Worm (Caenorhabditis elegans) whole organism, L1 larva: ENCODE data around the gene ari-2.

ENCODE experiments used
- C34B4.2 ChIP-seq: sonication (generic microtip); optimal IDR thresholded peaks from 2 replicates; lab custom pipeline; 2017; ENCODE audit warnings: mild to moderate bottlenecking, missing genetic modification characterization, missing compliant biosample characterization
- aha-1 ChIP-seq: fragments of 150-350 bp; optimal IDR thresholded peaks from 2 replicates; lab custom pipeline; 2014; ENCODE audit warnings: missing biosample characterization, missing genetic modification characterization
- alr-1 ChIP-seq: fragments of 200-800 bp; sonication (Bioruptor generic); optimal IDR thresholded peaks from 2 replicates; lab custom pipeline; 2018; ENCODE audit warnings: borderline replicate concordance, mild to moderate bottlenecking, missing genetic modification characterization, missing compliant biosample characterization
- aly-2 ChIP-seq: fragments of 150-350 bp; optimal IDR thresholded peaks from 2 replicates; lab custom pipeline; 2014; ENCODE audit warnings: missing biosample characterization, missing genetic modification characterization
- ama-1 ChIP-seq: fragments of 150-350 bp; optimal IDR thresholded peaks from 2 replicates; lab custom pipeline; 2014
- blmp-1 ChIP-seq: fragments of 150-350 bp; optimal IDR thresholded peaks from 2 replicates; lab custom pipeline; 2014; ENCODE audit warnings: missing biosample characterization, missing genetic modification characterization
- ceh-8 ChIP-seq: fragments of 200-800 bp; sonication (Bioruptor generic); optimal IDR thresholded peaks from 2 replicates; lab custom pipeline; 2018; ENCODE audit warnings: mild to moderate bottlenecking, missing genetic modification characterization, moderate library complexity, missing compliant biosample characterization
- ceh-82 ChIP-seq, 3 experiments: fragments of 150-350 bp in 1 of 3; sonication (generic microtip) in 2 of 3; optimal IDR thresholded peaks; 2 replicates each; lab custom pipeline; 2014 to 2017; ENCODE audit warnings: missing biosample characterization in 3 of 3, missing genetic modification characterization in 3 of 3
- dpl-1 ChIP-seq, 3 experiments: fragments of 150-350 bp in 2 of 3; sonication (generic microtip) in 1 of 3; optimal IDR thresholded peaks; 2 replicates each; lab custom pipeline; 2014 to 2017; ENCODE audit warnings: missing biosample characterization in 3 of 3, missing genetic modification characterization in 3 of 3, missing genetic modification reagents in 3 of 3
- efl-1 ChIP-seq, 4 experiments: fragments of 150-350 bp; optimal IDR thresholded peaks in 3 of 4; peaks in 1 of 4; 1 replicate in 1 of 4; 2 replicates in 3 of 4; lab custom pipeline; 2014; ENCODE audit warnings: missing biosample characterization in 2 of 4, missing genetic modification characterization in 2 of 4, missing genetic modification reagents in 2 of 4
- efl-3 ChIP-seq: fragments of 200-800 bp; sonication (Bioruptor generic); optimal IDR thresholded peaks from 2 replicates; lab custom pipeline; 2018; ENCODE audit warnings: mild to moderate bottlenecking, missing genetic modification characterization, missing compliant biosample characterization
- egl-13 ChIP-seq: sonication (generic microtip); optimal IDR thresholded peaks from 2 replicates; lab custom pipeline; 2016; ENCODE audit warnings: missing genotype, missing genetic modification reagents, missing genetic modification characterization, missing compliant biosample characterization
- egl-27 ChIP-seq, 2 experiments: fragments of 150-350 bp in 1 of 2; sonication (generic microtip); optimal IDR thresholded peaks; 3 replicates each; lab custom pipeline; 2017 to 2018; ENCODE audit warnings: missing biosample characterization in 2 of 2, missing genetic modification characterization in 2 of 2, missing genetic modification reagents in 2 of 2
- elt-2 ChIP-seq: sonication (generic microtip); optimal IDR thresholded peaks from 2 replicates; lab custom pipeline; 2016; ENCODE audit warnings: missing genetic modification characterization, mild to moderate bottlenecking, inconsistent platforms, missing compliant biosample characterization, missing genetic modification reagents
- elt-3 ChIP-seq, 6 experiments: fragments of 150-350 bp in 1 of 6; sonication (generic microtip); optimal IDR thresholded peaks; 2 replicates each; lab custom pipeline; 2017 to 2018; ENCODE audit warnings: missing biosample characterization in 6 of 6, missing genetic modification characterization in 6 of 6, inconsistent platforms in 1 of 6
- fkh-10 ChIP-seq: sonication (generic microtip); optimal IDR thresholded peaks from 2 replicates; lab custom pipeline; 2017; ENCODE audit warnings: missing biosample characterization, missing genetic modification reagents, missing genetic modification characterization
- fos-1 ChIP-seq: fragments of 150-350 bp; optimal IDR thresholded peaks from 2 replicates; lab custom pipeline; 2014; ENCODE audit warnings: missing biosample characterization, missing genetic modification characterization
- grh-1 ChIP-seq: fragments of 200-800 bp; sonication (Bioruptor generic); IDR thresholded peaks from 2 replicates; pipeline ENCODE4 v1.3.6; 2022; ENCODE audit warnings: missing genetic modification reagents, missing genetic modification characterization, missing compliant biosample characterization
- hlh-17 ChIP-seq: fragments of 200-800 bp; sonication (Bioruptor generic); optimal IDR thresholded peaks from 2 replicates; lab custom pipeline; 2018; ENCODE audit warnings: missing genetic modification characterization, mild to moderate bottlenecking, missing compliant biosample characterization, moderate library complexity, borderline replicate concordance
- irx-1 ChIP-seq: sonication (generic microtip); optimal IDR thresholded peaks from 2 replicates; lab custom pipeline; 2016; ENCODE audit warnings: missing genetic modification characterization, missing compliant biosample characterization
- isw-1 ChIP-seq: fragments of 200-800 bp; sonication (Bioruptor generic); IDR thresholded peaks from 2 replicates; pipeline ENCODE4 v1.3.6; 2022; ENCODE audit warnings: missing genetic modification characterization, missing compliant biosample characterization
- lin-13 ChIP-seq: fragments of 150-350 bp; optimal IDR thresholded peaks from 2 replicates; lab custom pipeline; 2014; ENCODE audit warnings: missing biosample characterization, missing genetic modification reagents, missing genetic modification characterization
- lin-14 ChIP-seq: fragments of 200-800 bp; sonication (Bioruptor generic); optimal IDR thresholded peaks from 2 replicates; lab custom pipeline; 2018; ENCODE audit warnings: mild to moderate bottlenecking, missing genetic modification characterization, moderate library complexity, missing compliant biosample characterization
- lin-35 ChIP-seq, 2 experiments: fragments of 150-350 bp; optimal IDR thresholded peaks; 2 replicates each; lab custom pipeline; 2014; ENCODE audit warnings: missing biosample characterization in 2 of 2, missing genetic modification characterization in 2 of 2, missing genetic modification reagents in 2 of 2
- lsy-2 ChIP-seq, 2 experiments: fragments of 150-350 bp; optimal IDR thresholded peaks; 2 replicates each; lab custom pipeline; 2014; ENCODE audit warnings: missing biosample characterization in 2 of 2, missing genetic modification characterization in 2 of 2
- mdl-1 ChIP-seq, 2 experiments: fragments of 150-350 bp; optimal IDR thresholded peaks; 2 replicates each; lab custom pipeline; 2014 to 2017; ENCODE audit warnings: missing biosample characterization in 2 of 2, missing genetic modification characterization in 2 of 2, inconsistent platforms in 1 of 2
- mef-2 ChIP-seq: fragments of 150-350 bp; optimal IDR thresholded peaks from 2 replicates; lab custom pipeline; 2014; ENCODE audit warnings: missing biosample characterization, missing genetic modification characterization
- mep-1 ChIP-seq: fragments of 150-350 bp; optimal IDR thresholded peaks from 2 replicates; lab custom pipeline; 2014; ENCODE audit warnings: missing biosample characterization, missing genetic modification characterization
- nhr-11 ChIP-seq: fragments of 150-350 bp; optimal IDR thresholded peaks from 2 replicates; lab custom pipeline; 2014; ENCODE audit warnings: missing biosample characterization, missing genetic modification characterization
- nhr-19 ChIP-seq: fragments of 200-800 bp; sonication (Bioruptor generic); conservative IDR thresholded peaks from 2 replicates; pipeline ENCODE4 v1.3.6; 2022; ENCODE audit warnings: missing genetic modification characterization, missing compliant biosample characterization
- nhr-20 ChIP-seq: sonication (generic microtip); optimal IDR thresholded peaks from 2 replicates; lab custom pipeline; 2016; ENCODE audit warnings: mild to moderate bottlenecking, missing genetic modification characterization, missing compliant biosample characterization
- nhr-237 ChIP-seq: fragments of 150-350 bp; optimal IDR thresholded peaks from 2 replicates; lab custom pipeline; 2014; ENCODE audit warnings: missing biosample characterization, missing genetic modification characterization
- nhr-71 ChIP-seq: sonication (generic microtip); optimal IDR thresholded peaks from 2 replicates; lab custom pipeline; 2016; ENCODE audit warnings: mild to moderate bottlenecking, missing genetic modification characterization, moderate library complexity, missing compliant biosample characterization
- nhr-76 ChIP-seq: sonication (generic microtip); optimal IDR thresholded peaks from 2 replicates; lab custom pipeline; 2017; ENCODE audit warnings: missing biosample characterization, missing genetic modification characterization
- nhr-77 ChIP-seq: fragments of 150-350 bp; optimal IDR thresholded peaks from 2 replicates; lab custom pipeline; 2014; ENCODE audit warnings: missing biosample characterization, missing genetic modification characterization
- nhr-84 ChIP-seq: sonication (generic microtip); optimal IDR thresholded peaks from 2 replicates; lab custom pipeline; 2017; ENCODE audit warnings: missing biosample characterization, missing genetic modification characterization
- nhr-85 ChIP-seq: sonication (generic microtip); peaks from one replicate; lab custom pipeline; 2016; ENCODE audit warnings: missing genetic modification characterization, inconsistent platforms, missing compliant biosample characterization
- nhr-90 ChIP-seq: sonication (generic microtip); optimal IDR thresholded peaks from 2 replicates; lab custom pipeline; 2016; ENCODE audit warnings: mild to moderate bottlenecking, missing genetic modification characterization, missing compliant biosample characterization; ENCODE audit not compliant: poor library complexity
- pag-3 ChIP-seq: sonication (generic microtip); optimal IDR thresholded peaks from 2 replicates; lab custom pipeline; 2017; ENCODE audit warnings: missing genetic modification characterization, mild to moderate bottlenecking, missing compliant biosample characterization, antibody characterized with exemption, borderline replicate concordance; ENCODE audit not compliant: insufficient read depth
- rnt-1 ChIP-seq: sonication (generic microtip); optimal IDR thresholded peaks from 2 replicates; lab custom pipeline; 2016; ENCODE audit warnings: mild to moderate bottlenecking, missing genetic modification characterization, moderate library complexity, missing compliant biosample characterization
- skn-1 ChIP-seq: fragments of 150-350 bp; optimal IDR thresholded peaks from 2 replicates; lab custom pipeline; 2014; ENCODE audit warnings: missing biosample characterization, missing genetic modification characterization
- snpc-4 ChIP-seq: fragments of 150-350 bp; optimal IDR thresholded peaks from 2 replicates; lab custom pipeline; 2014; ENCODE audit warnings: missing biosample characterization, missing genetic modification characterization
- snu-23 ChIP-seq: sonication (generic microtip); optimal IDR thresholded peaks from 2 replicates; lab custom pipeline; 2016; ENCODE audit warnings: missing genetic modification characterization, missing compliant biosample characterization
- sup-37 ChIP-seq: fragments of 200-800 bp; sonication (Bioruptor generic); optimal IDR thresholded peaks from 2 replicates; lab custom pipeline; 2018; ENCODE audit warnings: mild to moderate bottlenecking, missing genetic modification characterization, missing compliant biosample characterization
- tbx-2 ChIP-seq: sonication (generic microtip); optimal IDR thresholded peaks from 2 replicates; lab custom pipeline; 2016; ENCODE audit warnings: missing genetic modification characterization, missing compliant biosample characterization
- unc-130 ChIP-seq: fragments of 150-350 bp; optimal IDR thresholded peaks from 2 replicates; lab custom pipeline; 2017; ENCODE audit warnings: missing biosample characterization, missing genetic modification characterization, inconsistent platforms
- unc-30 ChIP-seq: sonication (generic microtip); optimal IDR thresholded peaks from 2 replicates; lab custom pipeline; 2017; ENCODE audit warnings: missing biosample characterization, missing genetic modification characterization
- unc-62 ChIP-seq: fragments of 150-350 bp; optimal IDR thresholded peaks from 2 replicates; lab custom pipeline; 2014; ENCODE audit warnings: missing biosample characterization, missing genetic modification reagents, missing genetic modification characterization
- xbp-1 ChIP-seq: sonication (generic microtip); optimal IDR thresholded peaks from 2 replicates; lab custom pipeline; 2016; ENCODE audit warnings: missing genetic modification characterization, missing compliant biosample characterization

ari-2 gene

DNA sequence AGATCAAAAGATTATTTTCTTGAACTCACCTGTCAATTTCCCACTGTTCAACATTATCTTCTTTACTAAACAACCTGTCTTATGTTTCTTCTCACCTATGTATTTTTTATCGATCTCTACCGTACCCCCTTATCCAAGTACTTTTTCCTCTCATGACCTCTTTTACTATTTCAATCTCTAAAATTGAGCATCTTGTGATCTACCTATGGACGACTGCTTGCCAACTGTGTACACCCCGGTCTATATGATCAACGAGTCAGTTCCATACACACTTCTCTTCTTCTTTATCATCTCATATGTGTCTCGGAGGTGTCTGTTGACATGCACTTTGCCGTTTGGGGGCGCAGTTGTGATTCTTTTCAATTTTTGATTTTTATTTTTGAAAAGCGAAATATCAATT, 39.2 kb downstream of the ari-2 start:
- TF ChIP-seq efl-3 (GFP tag; lab: Kevin White, UChicago) (no peak), ceh-82 (tag; optimal IDR thresholded peaks at IDR 0.05; lab: Kevin White, UChicago) (peak in 1 of 3 experiments; percentile 28), pag-3 (tag; lab: Kevin White, UChicago) (no peak), blmp-1 (tag; lab: Kevin White, UChicago) (peak; percentile 6), irx-1 (tag; lab: Kevin White, UChicago) (no peak), mdl-1 (tag; optimal IDR thresholded peaks at IDR 0.05; lab: Kevin White, UChicago) (peak in 1 of 2 experiments; percentile 64), efl-1 (optimal IDR thresholded peaks at IDR 0.05; lab: Kevin White, UChicago) (peak in 1 of 2 experiments; percentile 0), efl-1 (GFP tag; optimal IDR thresholded peaks at IDR 0.05 in 1 of 2; lab: Kevin White, UChicago) (peak in 1 of 2 experiments; percentile 92), snu-23 (GFP tag; lab: Kevin White, UChicago) (peak; percentile 35), nhr-20 (tag; lab: Kevin White, UChicago) (peak; percentile 61), tbx-2 (tag; lab: Kevin White, UChicago) (peak; percentile 26), egl-27 (tag; optimal IDR thresholded peaks at IDR 0.05; lab: Kevin White, UChicago) (no peak), rnt-1 (tag; lab: Kevin White, UChicago) (peak; percentile 11), elt-2 (tag; lab: Kevin White, UChicago) (peak; percentile 26), snpc-4 (no peak), nhr-11 (tag; lab: Kevin White, UChicago) (no peak), elt-3 (tag; optimal IDR thresholded peaks at IDR 0.05; lab: Kevin White, UChicago) (peak in 1 of 6 experiments; percentile 6), lsy-2 (tag; optimal IDR thresholded peaks at IDR 0.05; lab: Kevin White, UChicago) (peak; percentile 40 to 70), nhr-77 (tag; lab: Kevin White, UChicago) (peak; percentile 64), nhr-71 (tag; lab: Kevin White, UChicago) (peak; percentile 61), skn-1 (tag; lab: Kevin White, UChicago) (peak; percentile 56), lin-14 (peak; percentile 74), nhr-85 (tag; lab: Kevin White, UChicago) (peak; percentile 65), dpl-1 (GFP tag; optimal IDR thresholded peaks at IDR 0.05; lab: Kevin White, UChicago) (peak in 1 of 3 experiments; percentile 5), lin-35 (GFP tag; optimal IDR thresholded peaks at IDR 0.05; lab: Kevin White, UChicago) (peak in 1 of 2 experiments; percentile 79), mep-1 (peak; percentile 31), lin-13 (GFP tag; lab: Kevin White, UChicago) (peak; percentile 33)

DNA sequence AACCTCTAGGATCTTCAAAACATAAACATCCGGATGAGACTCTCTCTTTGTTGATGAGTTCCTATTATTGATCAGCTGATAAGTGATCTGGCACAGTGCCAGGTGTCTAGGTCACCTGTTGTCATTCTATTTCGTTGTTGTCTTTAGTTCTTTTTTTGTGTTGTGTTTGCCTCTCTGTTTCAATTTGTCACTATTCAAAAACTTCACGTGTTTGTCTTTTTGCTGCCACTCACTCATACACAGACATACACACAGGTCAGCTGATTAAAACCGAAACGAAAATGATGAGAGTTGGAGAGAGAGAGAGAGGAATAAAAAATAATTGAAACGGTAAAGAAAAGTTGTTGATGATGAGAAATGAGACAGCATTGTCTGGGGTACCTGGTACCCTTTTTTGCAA, 40.2 kb downstream of the ari-2 start:
- TF ChIP-seq hlh-17 (GFP tag; lab: Kevin White, UChicago) (no peak), irx-1 (tag; lab: Kevin White, UChicago) (peak; percentile 89), nhr-237 (tag; lab: Kevin White, UChicago) (no peak), aly-2 (tag; lab: Kevin White, UChicago) (no peak), xbp-1 (peak; percentile 27), isw-1 (no peak), unc-62 (no peak), egl-13 (tag; lab: Kevin White, UChicago) (no peak), skn-1 (tag; lab: Kevin White, UChicago) (peak; percentile 87), pag-3 (tag; lab: Kevin White, UChicago) (peak; percentile 66), unc-30 (no peak), mep-1 (peak; percentile 76), nhr-76 (no peak), mef-2 (no peak), nhr-84 (tag; lab: Kevin White, UChicago) (no peak), C34B4.2 (no peak), nhr-19 (GFP tag; lab: Robert Waterston, UW) (peak; percentile 84), sup-37 (GFP tag; lab: Kevin White, UChicago) (peak; percentile 40), alr-1 (tag; lab: Kevin White, UChicago) (no peak), aha-1 (tag; lab: Kevin White, UChicago) (no peak), ama-1 (lab: Kevin White, UChicago) (peak; percentile 44), grh-1 (GFP tag; lab: Robert Waterston, UW) (peak; percentile 60), ceh-8 (GFP tag; lab: Kevin White, UChicago) (no peak), mdl-1 (tag; optimal IDR thresholded peaks at IDR 0.05; lab: Kevin White, UChicago) (peak in 1 of 2 experiments; percentile 96), lsy-2 (tag; optimal IDR thresholded peaks at IDR 0.05; lab: Kevin White, UChicago) (peak; percentile 68 to 86), nhr-90 (tag; lab: Kevin White, UChicago) (peak; percentile 86), unc-130 (tag; lab: Kevin White, UChicago) (peak; percentile 94), nhr-85 (tag; lab: Kevin White, UChicago) (peak; percentile 100), fos-1 (tag; lab: Kevin White, UChicago) (no peak), elt-2 (tag; lab: Kevin White, UChicago) (peak; percentile 82), fkh-10 (GFP tag; lab: Kevin White, UChicago) (no peak)
